Worm (Caenorhabditis elegans): ENCODE results near the gene glb-25.

glb-25 gene

ce11 chrV:1968809-1969208, 30.7 kb downstream of the glb-25 start:
- no peak for TF ChIP-seq spr-3 (GFP tag; optimal IDR thresholded peaks at IDR 0.05)
- TF ChIP-seq aha-1 (tag): peak; percentile 59

ce11 chrV:1969228-1969627, 31.2 kb downstream of the glb-25 start, which contains the start of gene acs-3:
Gene acs-3 (plus strand): TSS chrV:1969528.
- TF ChIP-seq unc-62 (GFP tag; optimal IDR thresholded peaks at IDR 0.05 in 1 of 2) (peak in 1 of 2 experiments; percentile 41), unc-62 (tag; optimal IDR thresholded peaks at IDR 0.05) (no peak), lim-7 (GFP tag; IDR thresholded peaks at IDR 0.05) (no peak)

ce11 chrV:1969690-1970089, 31.6 kb downstream of the glb-25 start:
- no peak for TF ChIP-seq Y48G9A.11 (GFP tag; IDR thresholded peaks at IDR 0.05)
- TF ChIP-seq skn-1 (tag; optimal IDR thresholded peaks at IDR 0.05): no peak
- TF ChIP-seq lin-38 (GFP tag; IDR thresholded peaks at IDR 0.05): no peak
- peak in 1 of 2 experiments; percentile 95 for TF ChIP-seq unc-62 (GFP tag; optimal IDR thresholded peaks at IDR 0.05 in 1 of 2)
- TF ChIP-seq unc-62 (tag; optimal IDR thresholded peaks at IDR 0.05): no peak
- TF ChIP-seq arid-1 (GFP tag; conservative IDR thresholded peaks at IDR 0.05): no peak
- no peak for TF ChIP-seq vab-7 (GFP tag; IDR thresholded peaks at IDR 0.05)
- TF ChIP-seq F10B5.3 (tag; optimal IDR thresholded peaks at IDR 0.05): no peak

ce11 chrV:1975049-1975448, 37.0 kb downstream of the glb-25 start, which contains the start of gene fbxa-201:
Gene fbxa-201 (plus strand): TSS chrV:1975349.
- TF ChIP-seq jun-1 (tag; optimal IDR thresholded peaks at IDR 0.05) (no peak), nhr-48 (tag; optimal IDR thresholded peaks at IDR 0.05) (no peak)

ce11 chrV:1978968-1979367, 40.9 kb downstream of the glb-25 start, which contains the start of gene T08B1.4:
Gene T08B1.4 (plus strand): TSS chrV:1979268.
- no peak for TF ChIP-seq set-16 (GFP tag; IDR thresholded peaks at IDR 0.05)
- no peak for TF ChIP-seq aly-2 (tag; optimal IDR thresholded peaks at IDR 0.05)
- no peak for TF ChIP-seq daf-8 (GFP tag; IDR thresholded peaks at IDR 0.05)
- no peak for TF ChIP-seq duxl-1 (tag; optimal IDR thresholded peaks at IDR 0.05; ENCODE audit: poor library complexity)
- no peak for TF ChIP-seq F26F4.8 (GFP tag; conservative IDR thresholded peaks at IDR 0.05)
- TF ChIP-seq nhr-28 (tag; optimal IDR thresholded peaks at IDR 0.05): no peak
- TF ChIP-seq Y105C5A.15 (GFP tag; IDR thresholded peaks at IDR 0.05): no peak
- no peak for TF ChIP-seq lin-15B (tag; optimal IDR thresholded peaks at IDR 0.05)
- TF ChIP-seq spr-3 (GFP tag; optimal IDR thresholded peaks at IDR 0.05): no peak
- no peak for TF ChIP-seq pha-4 (GFP tag; IDR thresholded peaks at IDR 0.05)
- TF ChIP-seq pha-4 (tag; optimal IDR thresholded peaks at IDR 0.05): no peak
- TF ChIP-seq spr-1 (tag; optimal IDR thresholded peaks at IDR 0.05): no peak
- TF ChIP-seq saeg-2 (GFP tag; IDR thresholded peaks at IDR 0.05): no peak
- no peak for TF ChIP-seq lin-29 (GFP tag; IDR thresholded peaks at IDR 0.05)

ce11 chrV:1986954-1987353, 48.9 kb downstream of the glb-25 start, which contains the start of gene T08B1.1:
Gene T08B1.1 (minus strand): TSS chrV:1987045.
- TF ChIP-seq daf-16 (GFP tag; optimal IDR thresholded peaks at IDR 0.05) (no peak), daf-16 (tag; optimal IDR thresholded peaks at IDR 0.05) (peak; percentile 68), mdl-1 (tag; optimal IDR thresholded peaks at IDR 0.05) (peak in 1 of 2 experiments; percentile 5), ceh-20 (GFP tag; IDR thresholded peaks at IDR 0.05) (peak; percentile 45; the same call in 1 of the 2 replicates), nhr-48 (tag; optimal IDR thresholded peaks at IDR 0.05) (no peak), F10B5.3 (tag; optimal IDR thresholded peaks at IDR 0.05) (no peak), dve-1 (tag; optimal IDR thresholded peaks at IDR 0.05; ENCODE audit: insufficient read depth) (peak; percentile 42), hlh-11 (tag; optimal IDR thresholded peaks at IDR 0.05) (peak; percentile 36), pqm-1 (tag; optimal IDR thresholded peaks at IDR 0.05) (peak; percentile 89), nhr-28 (tag; optimal IDR thresholded peaks at IDR 0.05) (peak; percentile 0), F49E8.2 (tag; optimal IDR thresholded peaks at IDR 0.05; ENCODE audit: borderline replicate concordance) (no peak), php-3 (GFP tag; IDR thresholded peaks at IDR 0.05) (peak; percentile 94)
